Worm (Caenorhabditis elegans): ENCODE results near the gene srt-31.

srt-31 gene

ce11 chrV:494284-494683 lies 21.6 kb downstream of the srt-31 start, which contains the start of gene nhr-131 (continued):
- TF ChIP-seq nfya-1 (tag; optimal IDR thresholded peaks at IDR 0.05; ENCODE audit: borderline replicate concordance, insufficient read depth): no peak
- no peak for TF ChIP-seq ekl-4 (GFP tag; IDR thresholded peaks at IDR 0.05)
- no peak for TF ChIP-seq Y79H2A.3 (GFP tag; conservative IDR thresholded peaks at IDR 0.05)
- peak; percentile 77 for TF ChIP-seq nhr-80 (tag; optimal IDR thresholded peaks at IDR 0.05)
- no peak for TF ChIP-seq ztf-28 (GFP tag; IDR thresholded peaks at IDR 0.05)
- no peak for TF ChIP-seq xnd-1 (tag; optimal IDR thresholded peaks at IDR 0.05)
- TF ChIP-seq cebp-1 (GFP tag; IDR thresholded peaks at IDR 0.05): peak; percentile 73
- TF ChIP-seq cebp-1 (tag; optimal IDR thresholded peaks at IDR 0.05): peak; percentile 89
- TF ChIP-seq dox-1 (GFP tag; IDR thresholded peaks at IDR 0.05): peak; percentile 41
- no peak for TF ChIP-seq nfya-2 (GFP tag; IDR thresholded peaks at IDR 0.05)
- no peak for TF ChIP-seq C06A6.2 (GFP tag; conservative IDR thresholded peaks at IDR 0.05)

DNA sequence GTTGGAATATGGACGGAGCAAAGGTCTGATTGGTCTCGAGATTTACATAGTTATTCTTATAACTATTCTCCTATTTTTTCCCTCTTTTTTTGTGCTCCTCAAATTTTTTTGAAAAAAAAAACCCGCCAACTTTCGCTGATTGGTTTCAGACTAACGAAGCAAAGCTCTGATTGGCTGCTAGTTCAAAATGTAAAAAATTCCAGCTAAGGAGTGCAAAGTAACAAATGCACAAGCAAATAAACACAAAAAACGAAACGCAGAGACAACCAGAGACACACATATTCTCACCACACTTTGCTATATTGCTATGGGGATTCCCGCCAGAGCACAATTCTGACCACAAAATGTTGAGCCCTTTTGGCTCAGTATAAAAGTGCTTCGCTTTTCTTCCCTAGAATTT lies 24.7 kb downstream of the srt-31 start, which contains the start of gene T01G6.1:
Gene T01G6.1, plus strand, starts transcription at position 301 of the 400 bp plus-strand sequence.
- TF ChIP-seq nhr-80 (tag; optimal IDR thresholded peaks at IDR 0.05) (no peak), madf-6 (GFP tag; IDR thresholded peaks at IDR 0.05) (no peak), K11D2.4 (GFP tag; IDR thresholded peaks at IDR 0.05) (no peak), hmg-1.2 (GFP tag; IDR thresholded peaks at IDR 0.05) (no peak), ztf-3 (GFP tag; optimal IDR thresholded peaks at IDR 0.05) (no peak), lin-26 (GFP tag; IDR thresholded peaks at IDR 0.05) (no peak), F23B12.7 (tag; optimal IDR thresholded peaks at IDR 0.05; ENCODE audit: insufficient read depth) (no peak), ets-4 (GFP tag; optimal IDR thresholded peaks at IDR 0.05) (no peak), rpc-1 (optimal IDR thresholded peaks at IDR 0.05) (no peak), rpc-1 (tag; optimal IDR thresholded peaks at IDR 0.05) (no peak), somi-1 (GFP tag; optimal IDR thresholded peaks at IDR 0.05) (no peak), ceh-79 (tag; optimal IDR thresholded peaks at IDR 0.05) (no peak), sdz-38 (tag; optimal IDR thresholded peaks at IDR 0.05) (no peak)

- TF ChIP-seq snpc-4 (GFP tag; optimal IDR thresholded peaks at IDR 0.05) (no peak), snpc-4 (tag; optimal IDR thresholded peaks at IDR 0.05) (peak in 1 of 4 experiments; percentile 1), lsy-27 (tag; optimal IDR thresholded peaks at IDR 0.05; ENCODE audit: borderline replicate concordance, insufficient read depth) (no peak), B0336.3 (GFP tag; IDR thresholded peaks at IDR 0.05) (no peak), D2030.7 (GFP tag; IDR thresholded peaks at IDR 0.05) (no peak), zfh-2 (GFP tag; conservative IDR thresholded peaks at IDR 0.05) (peak; percentile 73), pbrm-1 (GFP tag; IDR thresholded peaks at IDR 0.05) (no peak)
Observed at ce11 chrV:500535-500934, 27.8 kb downstream of the srt-31 start.

DNA sequence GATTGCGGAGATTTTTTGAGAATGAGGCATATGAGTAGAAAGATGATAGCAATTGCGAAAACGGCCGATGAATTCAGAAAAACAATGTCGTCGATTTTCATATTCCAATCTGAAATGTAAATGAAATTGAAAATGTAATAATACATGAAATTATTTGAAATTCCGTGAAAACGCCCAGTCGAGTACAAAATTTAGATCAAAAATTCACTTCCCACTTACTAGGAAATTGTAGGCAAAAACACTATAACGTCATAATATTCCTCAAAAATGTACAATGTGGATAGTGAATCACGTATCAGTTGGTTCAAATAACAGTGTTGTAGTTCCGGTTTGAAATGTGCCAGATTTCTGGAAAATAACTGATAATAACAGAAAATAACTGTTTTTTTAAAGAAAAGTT lies 28.5 kb downstream of the srt-31 start, which contains the start of gene str-256:
Gene str-256, minus strand, starts transcription at position 101 of the 400 bp plus-strand sequence.
- no peak for TF ChIP-seq rpc-1 (optimal IDR thresholded peaks at IDR 0.05)
- no peak for TF ChIP-seq rpc-1 (tag; optimal IDR thresholded peaks at IDR 0.05)
- no peak for TF ChIP-seq ztf-18 (tag; optimal IDR thresholded peaks at IDR 0.05)
- TF ChIP-seq pbrm-1 (GFP tag; IDR thresholded peaks at IDR 0.05): no peak
- no peak for TF ChIP-seq tbp1 (GFP tag; optimal IDR thresholded peaks at IDR 0.05)
- no peak for TF ChIP-seq F49E8.2 (tag; optimal IDR thresholded peaks at IDR 0.05; ENCODE audit: insufficient read depth)
- TF ChIP-seq B0336.3 (GFP tag; IDR thresholded peaks at IDR 0.05): no peak
- no peak for TF ChIP-seq dox-1 (GFP tag; IDR thresholded peaks at IDR 0.05)
- no peak for TF ChIP-seq hlh-12 (tag; optimal IDR thresholded peaks at IDR 0.05)
